Worm (Caenorhabditis elegans) whole organism, L4 larva: ENCODE measurements around the gene gln-5.

Experiments used
- F49E8.2 ChIP-seq: sonication (generic microtip); optimal IDR thresholded peaks from 2 replicates; lab custom pipeline; 2016; ENCODE audit warnings: missing compliant biosample characterization, mild to moderate bottlenecking, missing genetic modification characterization, borderline replicate concordance
- aha-1 ChIP-seq: fragments of 150-350 bp; peaks from one replicate; lab custom pipeline; 2014; ENCODE audit warnings: missing biosample characterization, missing genetic modification characterization
- ama-1 ChIP-seq: fragments of 150-350 bp; optimal IDR thresholded peaks from 2 replicates; lab custom pipeline; 2014; ENCODE audit warnings: inconsistent platforms, mixed read lengths
- ceh-62 ChIP-seq: sonication (generic microtip); optimal IDR thresholded peaks from 2 replicates; lab custom pipeline; 2017; ENCODE audit warnings: missing biosample characterization, missing genetic modification characterization
- daf-16 ChIP-seq, 3 experiments: sonication (generic microtip); optimal IDR thresholded peaks; 2 replicates each; lab custom pipeline; 2016 to 2017; ENCODE audit warnings: missing genetic modification characterization in 3 of 3, missing genetic modification reagents in 3 of 3, mild to moderate bottlenecking in 2 of 3, missing compliant biosample characterization in 2 of 3, missing biosample characterization in 1 of 3, moderate library complexity in 1 of 3
- dmd-6 ChIP-seq: fragments of 200-800 bp; sonication (Bioruptor generic); IDR thresholded peaks from 2 replicates; pipeline ENCODE4 v1.3.6; 2022; ENCODE audit warnings: missing genetic modification reagents, missing genetic modification characterization, missing compliant biosample characterization
- dpl-1 ChIP-seq: fragments of 150-350 bp; optimal IDR thresholded peaks from 2 replicates; lab custom pipeline; 2014; ENCODE audit warnings: missing biosample characterization, missing genetic modification reagents, missing genetic modification characterization
- dve-1 ChIP-seq: sonication (generic microtip); optimal IDR thresholded peaks from 2 replicates; lab custom pipeline; 2017; ENCODE audit warnings: antibody characterized with exemption, mild to moderate bottlenecking, missing genetic modification characterization, missing compliant biosample characterization; ENCODE audit not compliant: insufficient read depth
- egl-43 ChIP-seq: fragments of 200-800 bp; sonication (Bioruptor generic); IDR thresholded peaks from 2 replicates; pipeline ENCODE4 v1.3.6; 2022; ENCODE audit warnings: missing genetic modification reagents, missing genetic modification characterization, missing compliant biosample characterization
- gei-8 ChIP-seq: fragments of 200-800 bp; sonication (Bioruptor generic); optimal IDR thresholded peaks from 2 replicates; lab custom pipeline; 2018; ENCODE audit warnings: mild to moderate bottlenecking, missing genetic modification characterization, missing compliant biosample characterization
- hif-1 ChIP-seq, 2 experiments: sonication (generic microtip); optimal IDR thresholded peaks; 2 replicates each; lab custom pipeline; 2016 to 2017; ENCODE audit warnings: missing compliant biosample characterization in 2 of 2, missing genetic modification characterization in 2 of 2, missing genetic modification reagents in 2 of 2, missing genotype in 2 of 2, mild to moderate bottlenecking in 1 of 2
- hlh-11 ChIP-seq: fragments of 200-800 bp; sonication (Bioruptor generic); optimal IDR thresholded peaks from 2 replicates; lab custom pipeline; 2018; ENCODE audit warnings: mild to moderate bottlenecking, missing genetic modification characterization, missing compliant biosample characterization
- hlh-30 ChIP-seq: sonication (generic microtip); optimal IDR thresholded peaks from 2 replicates; lab custom pipeline; 2017; ENCODE audit warnings: antibody characterized with exemption, mild to moderate bottlenecking, missing genetic modification characterization, missing compliant biosample characterization; ENCODE audit not compliant: insufficient read depth
- hmg-1.1 ChIP-seq: fragments of 200-800 bp; sonication (Bioruptor generic); IDR thresholded peaks from 2 replicates; pipeline ENCODE4 v1.3.6; 2022; ENCODE audit warnings: missing genetic modification reagents, missing genetic modification characterization, missing compliant biosample characterization
- jun-1 ChIP-seq: fragments of 150-350 bp; optimal IDR thresholded peaks from 2 replicates; lab custom pipeline; 2014; ENCODE audit warnings: missing biosample characterization, missing genetic modification reagents, missing genetic modification characterization
- lim-7 ChIP-seq: fragments of 200-800 bp; sonication (Bioruptor generic); IDR thresholded peaks from 2 replicates; pipeline ENCODE4 v1.3.6; 2022; ENCODE audit warnings: missing genetic modification characterization, missing compliant biosample characterization
- lin-1 ChIP-seq: fragments of 200-800 bp; sonication (Bioruptor generic); IDR thresholded peaks from 2 replicates; pipeline ENCODE4 v1.3.6; 2022; ENCODE audit warnings: missing genetic modification reagents, missing genetic modification characterization, missing compliant biosample characterization
- lin-13 ChIP-seq: fragments of 150-350 bp; optimal IDR thresholded peaks from 2 replicates; lab custom pipeline; 2014; ENCODE audit warnings: missing biosample characterization, missing genetic modification reagents, missing genetic modification characterization
- lin-15B ChIP-seq: fragments of 150-350 bp; sonication (generic microtip); optimal IDR thresholded peaks from 3 replicates; lab custom pipeline; 2014; ENCODE audit warnings: missing biosample characterization, missing genetic modification characterization
- lin-39 ChIP-seq: fragments of 150-350 bp; optimal IDR thresholded peaks from 2 replicates; lab custom pipeline; 2014; ENCODE audit warnings: missing biosample characterization, missing genetic modification reagents, missing genetic modification characterization
- lsy-2 ChIP-seq, 2 experiments: fragments of 150-350 bp in 1 of 2; sonication (generic microtip) in 1 of 2; optimal IDR thresholded peaks; 2 replicates each; lab custom pipeline; 2014 to 2017; ENCODE audit warnings: missing biosample characterization in 2 of 2, missing genetic modification characterization in 2 of 2
- mep-1 ChIP-seq: fragments of 150-350 bp; sonication (generic microtip); optimal IDR thresholded peaks from 3 replicates; lab custom pipeline; 2014; ENCODE audit warnings: missing biosample characterization, missing genetic modification characterization
- mes-2 ChIP-seq: sonication (generic microtip); optimal IDR thresholded peaks from 2 replicates; lab custom pipeline; 2016; ENCODE audit warnings: missing genotype, mild to moderate bottlenecking, missing genetic modification characterization, missing compliant biosample characterization; ENCODE audit not compliant: poor library complexity, severe bottlenecking
- mxl-3 ChIP-seq: fragments of 200-800 bp; sonication (Bioruptor generic); optimal IDR thresholded peaks from 2 replicates; lab custom pipeline; 2018; ENCODE audit warnings: mild to moderate bottlenecking, missing genetic modification characterization, missing compliant biosample characterization
- nhr-10 ChIP-seq: fragments of 150-350 bp; optimal IDR thresholded peaks from 2 replicates; lab custom pipeline; 2014; ENCODE audit warnings: missing biosample characterization, missing genetic modification characterization
- nhr-11 ChIP-seq: fragments of 150-350 bp; optimal IDR thresholded peaks from 2 replicates; lab custom pipeline; 2014; ENCODE audit warnings: missing biosample characterization, missing genetic modification characterization
- nhr-25 ChIP-seq: sonication (generic microtip); optimal IDR thresholded peaks from 2 replicates; lab custom pipeline; 2017; ENCODE audit warnings: missing genetic modification characterization, mild to moderate bottlenecking, missing compliant biosample characterization, antibody characterized with exemption, moderate library complexity, borderline replicate concordance; ENCODE audit not compliant: insufficient read depth
- nhr-28 ChIP-seq: fragments of 150-350 bp; optimal IDR thresholded peaks from 2 replicates; lab custom pipeline; 2014; ENCODE audit warnings: missing biosample characterization, missing genetic modification characterization
- nhr-77 ChIP-seq: fragments of 150-350 bp; optimal IDR thresholded peaks from 2 replicates; lab custom pipeline; 2014; ENCODE audit warnings: missing biosample characterization, missing genetic modification characterization
- rbr-2 ChIP-seq: sonication (generic microtip); optimal IDR thresholded peaks from 2 replicates; lab custom pipeline; 2016; ENCODE audit warnings: missing genotype, missing genetic modification characterization, missing compliant biosample characterization
- sdz-12 ChIP-seq: fragments of 200-800 bp; sonication (Bioruptor generic); optimal IDR thresholded peaks from 2 replicates; lab custom pipeline; 2018; ENCODE audit warnings: mild to moderate bottlenecking, missing genetic modification characterization, missing compliant biosample characterization
- snpc-1.2 ChIP-seq: fragments of 200-800 bp; sonication (Bioruptor generic); IDR thresholded peaks from 2 replicates; pipeline ENCODE4 v1.3.6; 2022; ENCODE audit warnings: missing genetic modification reagents, missing genetic modification characterization, missing compliant biosample characterization
- unc-62 ChIP-seq, 3 experiments: fragments of 150-350 bp in 1 of 3; sonication (generic microtip); optimal IDR thresholded peaks in 2 of 3; peaks in 1 of 3; 1 replicate in 1 of 3; 2 replicates in 2 of 3; lab custom pipeline; 2014 to 2017; ENCODE audit warnings: missing biosample characterization in 3 of 3, missing genetic modification characterization in 3 of 3, missing genetic modification reagents in 3 of 3, missing genotype in 1 of 3
- vab-7 ChIP-seq: fragments of 200-800 bp; sonication (Bioruptor generic); IDR thresholded peaks from 2 replicates; pipeline ENCODE4 v1.3.6; 2022; ENCODE audit warnings: missing genetic modification reagents, missing genetic modification characterization, missing compliant biosample characterization
- zag-1 ChIP-seq: fragments of 150-350 bp; optimal IDR thresholded peaks from 2 replicates; lab custom pipeline; 2014; ENCODE audit warnings: missing biosample characterization, missing genetic modification characterization
- zfp-2 ChIP-seq: sonication (generic microtip); optimal IDR thresholded peaks from 2 replicates; lab custom pipeline; 2016; ENCODE audit warnings: mild to moderate bottlenecking, missing genetic modification characterization, missing compliant biosample characterization
- ztf-11 ChIP-seq: fragments of 150-350 bp; optimal IDR thresholded peaks from 2 replicates; lab custom pipeline; 2014; ENCODE audit warnings: missing biosample characterization, missing genetic modification characterization
- ztf-7 ChIP-seq: fragments of 150-350 bp; optimal IDR thresholded peaks from 2 replicates; lab custom pipeline; 2014; ENCODE audit warnings: missing biosample characterization, missing genetic modification characterization

The gln-5 gene

ce11 chrIV:17269702-17270101, 3.8 kb downstream of the gln-5 start:
- TF ChIP-seq lin-39 (tag; lab: Kevin White, UChicago) (no peak), ztf-11 (tag; lab: Kevin White, UChicago) (no peak), lin-13 (GFP tag; lab: Kevin White, UChicago) (no peak), ztf-7 (tag; lab: Kevin White, UChicago) (no peak), gei-8 (GFP tag; lab: Kevin White, UChicago) (no peak), zag-1 (tag; lab: Kevin White, UChicago) (no peak), lim-7 (GFP tag; lab: Robert Waterston, UW) (no peak), nhr-10 (tag; lab: Kevin White, UChicago) (no peak), nhr-25 (tag; lab: Kevin White, UChicago) (no peak), zfp-2 (tag; lab: Kevin White, UChicago) (no peak), egl-43 (GFP tag; lab: Robert Waterston, UW) (no peak), lin-15B (tag; lab: Kevin White, UChicago) (no peak)

ce11 chrIV:17269042-17269441, 4.4 kb downstream of the gln-5 start, which contains the start of gene atgp-1:
Gene atgp-1, plus strand, starts transcription at chrIV:17269342.
- TF ChIP-seq hmg-1.1 (GFP tag; lab: Robert Waterston, UW) (no peak), ceh-62 (tag; lab: Kevin White, UChicago) (no peak), vab-7 (GFP tag; lab: Robert Waterston, UW) (no peak), F49E8.2 (tag; lab: Kevin White, UChicago) (no peak), rbr-2 (tag; lab: Kevin White, UChicago) (no peak), lin-1 (GFP tag; lab: Robert Waterston, UW) (no peak), zfp-2 (tag; lab: Kevin White, UChicago) (no peak)

ce11 chrIV:17268628-17269027, 4.8 kb downstream of the gln-5 start:
- TF ChIP-seq hif-1 (tag; optimal IDR thresholded peaks at IDR 0.05; lab: Kevin White, UChicago) = peak in 1 of 2 experiments; percentile 38
- peak; percentile 72 for TF ChIP-seq hmg-1.1 (GFP tag; lab: Robert Waterston, UW)
- peak; percentile 13 for TF ChIP-seq lin-13 (GFP tag; lab: Kevin White, UChicago)
- TF ChIP-seq snpc-1.2 (GFP tag; lab: Robert Waterston, UW) = peak; percentile 51
- peak; percentile 50 for TF ChIP-seq nhr-28 (tag; lab: Kevin White, UChicago)
- no peak for TF ChIP-seq lim-7 (GFP tag; lab: Robert Waterston, UW)
- TF ChIP-seq dmd-6 (GFP tag; lab: Robert Waterston, UW) = peak; percentile 32; the same call in 1 of the 2 replicates
- no peak for TF ChIP-seq nhr-11 (tag; lab: Kevin White, UChicago)
- TF ChIP-seq lsy-2 (tag; optimal IDR thresholded peaks at IDR 0.05; lab: Kevin White, UChicago) = peak in 1 of 2 experiments; percentile 23
- peak; percentile 97 for TF ChIP-seq aha-1 (tag; lab: Kevin White, UChicago)
- TF ChIP-seq dve-1 (tag; lab: Kevin White, UChicago) = peak; percentile 17
- peak; percentile 60 for TF ChIP-seq mep-1 (tag; lab: Kevin White, UChicago)
- TF ChIP-seq sdz-12 (GFP tag; lab: Kevin White, UChicago) = no peak
- peak; percentile 29 for TF ChIP-seq ama-1 (lab: Kevin White, UChicago)
- peak; percentile 35 for TF ChIP-seq dpl-1 (GFP tag; lab: Kevin White, UChicago)
- TF ChIP-seq ztf-7 (tag; lab: Kevin White, UChicago) = no peak
- peak in 1 of 2 experiments; percentile 97 for TF ChIP-seq unc-62 (GFP tag; optimal IDR thresholded peaks at IDR 0.05 in 1 of 2; lab: Kevin White, UChicago)
- no peak for TF ChIP-seq unc-62 (tag; optimal IDR thresholded peaks at IDR 0.05; lab: Kevin White, UChicago)
- no peak for TF ChIP-seq jun-1 (tag; lab: Kevin White, UChicago)
- peak; percentile 58 for TF ChIP-seq mes-2
- TF ChIP-seq mxl-3 (GFP tag; lab: Kevin White, UChicago) = peak; percentile 35
- no peak for TF ChIP-seq daf-16 (GFP tag; optimal IDR thresholded peaks at IDR 0.05; lab: Kevin White, UChicago)
- TF ChIP-seq daf-16 (tag; optimal IDR thresholded peaks at IDR 0.05; lab: Kevin White, UChicago) = peak; percentile 19
- peak; percentile 46 for TF ChIP-seq hlh-30 (tag; lab: Kevin White, UChicago)
- peak; percentile 47 for TF ChIP-seq hlh-11 (tag; lab: Kevin White, UChicago)
- no peak for TF ChIP-seq nhr-77 (tag; lab: Kevin White, UChicago)
- TF ChIP-seq, all 104 proteins: peak for 18
